Worm (Caenorhabditis elegans): Measurements from ENCODE around the gene T19D12.4.

- TF ChIP-seq ztf-11 (tag; optimal IDR thresholded peaks at IDR 0.05) (no peak), nhr-237 (tag; optimal IDR thresholded peaks at IDR 0.05) (no peak), snpc-4 (tag; optimal IDR thresholded peaks at IDR 0.05) (no peak), pha-4 (tag; optimal IDR thresholded peaks at IDR 0.05) (no peak), drap-1 (GFP tag; optimal IDR thresholded peaks at IDR 0.05) (no peak), nhr-76 (tag; optimal IDR thresholded peaks at IDR 0.05) (no peak), nhr-28 (tag; optimal IDR thresholded peaks at IDR 0.05) (no peak), mep-1 (tag; optimal IDR thresholded peaks at IDR 0.05) (no peak), ces-1 (GFP tag; optimal IDR thresholded peaks at IDR 0.05) (no peak)
These were observed 30.3 kb downstream of the T19D12.4 start, which contains the start of gene T19D12.2 for ce11 chrII:6661211-6661610.
